Worm (Caenorhabditis elegans) whole organism, young adult: ENCODE measurements around the gene sek-3.

ENCODE experiments used
- B0336.3 ChIP-seq: fragments of 200-800 bp; sonication (Bioruptor generic); IDR thresholded peaks from 2 replicates; pipeline ENCODE4 v1.3.6; 2022; ENCODE audit warnings: missing genetic modification characterization, missing compliant biosample characterization
- F10E7.11 ChIP-seq: sonication (generic microtip); optimal IDR thresholded peaks from 2 replicates; lab custom pipeline; 2017; ENCODE audit warnings: mild to moderate bottlenecking, missing genetic modification characterization, moderate library complexity, missing compliant biosample characterization
- F33H1.4 ChIP-seq: fragments of 200-800 bp; sonication (Bioruptor generic); IDR thresholded peaks from 2 replicates; pipeline ENCODE4 v1.3.6; 2022; ENCODE audit warnings: missing genetic modification reagents, missing genetic modification characterization, missing compliant biosample characterization
- F49E8.2 ChIP-seq: sonication (generic microtip); optimal IDR thresholded peaks from 3 replicates; lab custom pipeline; 2017; ENCODE audit warnings: missing genetic modification characterization, mild to moderate bottlenecking, missing compliant biosample characterization, antibody characterized with exemption, moderate library complexity; ENCODE audit not compliant: insufficient read depth
- F52B5.7 ChIP-seq: sonication (generic microtip); optimal IDR thresholded peaks from 2 replicates; lab custom pipeline; 2016; ENCODE audit warnings: mild to moderate bottlenecking, missing genetic modification characterization, missing compliant biosample characterization
- T26A5.8 ChIP-seq: sonication (generic microtip); optimal IDR thresholded peaks from 2 replicates; lab custom pipeline; 2016; ENCODE audit warnings: missing genetic modification characterization, missing compliant biosample characterization
- Y56A3A.18 ChIP-seq: fragments of 200-800 bp; sonication (Bioruptor generic); IDR thresholded peaks from 2 replicates; pipeline ENCODE4 v1.3.6; 2022; ENCODE audit warnings: missing genetic modification reagents, missing genetic modification characterization, missing compliant biosample characterization
- Y79H2A.3 ChIP-seq: fragments of 200-800 bp; sonication (Bioruptor generic); conservative IDR thresholded peaks from 2 replicates; pipeline ENCODE4 v1.3.6; 2022; ENCODE audit warnings: missing genetic modification reagents, missing genetic modification characterization, missing compliant biosample characterization
- ZK185.1 ChIP-seq: sonication (generic microtip); optimal IDR thresholded peaks from 2 replicates; lab custom pipeline; 2016; ENCODE audit warnings: mild to moderate bottlenecking, missing genetic modification characterization, missing compliant biosample characterization; ENCODE audit not compliant: poor library complexity, severe bottlenecking
- attf-3 ChIP-seq: fragments of 200-800 bp; sonication (Bioruptor generic); conservative IDR thresholded peaks from 2 replicates; pipeline ENCODE4 v1.3.6; 2022; ENCODE audit warnings: missing genetic modification reagents, missing genetic modification characterization, missing compliant biosample characterization
- attf-6 ChIP-seq: fragments of 200-800 bp; sonication (Bioruptor generic); IDR thresholded peaks from 2 replicates; pipeline ENCODE4 v1.3.6; 2022; ENCODE audit warnings: missing genetic modification reagents, missing genetic modification characterization, missing compliant biosample characterization
- bed-1 ChIP-seq: fragments of 200-800 bp; sonication (Bioruptor generic); IDR thresholded peaks from 2 replicates; pipeline ENCODE4 v1.3.6; 2022; ENCODE audit warnings: missing genetic modification reagents, missing genetic modification characterization, missing compliant biosample characterization
- ccch-3 ChIP-seq: fragments of 200-800 bp; sonication (Bioruptor generic); optimal IDR thresholded peaks from 2 replicates; lab custom pipeline; 2018; ENCODE audit warnings: mild to moderate bottlenecking, missing genetic modification characterization, missing compliant biosample characterization
- cebp-2 ChIP-seq: fragments of 200-800 bp; sonication (Bioruptor generic); IDR thresholded peaks from 2 replicates; pipeline ENCODE4 v1.3.6; 2022; ENCODE audit warnings: missing genetic modification characterization, missing compliant biosample characterization
- dox-1 ChIP-seq: fragments of 200-800 bp; sonication (Bioruptor generic); IDR thresholded peaks from 2 replicates; pipeline ENCODE4 v1.3.6; 2022; ENCODE audit warnings: missing genetic modification reagents, missing genetic modification characterization, missing compliant biosample characterization
- dpl-1 ChIP-seq: fragments of 150-350 bp; optimal IDR thresholded peaks from 2 replicates; lab custom pipeline; 2014; ENCODE audit warnings: missing biosample characterization, missing genetic modification reagents, missing genetic modification characterization
- egl-18 ChIP-seq: fragments of 200-800 bp; sonication (Bioruptor generic); IDR thresholded peaks from 2 replicates; pipeline ENCODE4 v1.3.6; 2022; ENCODE audit warnings: missing genetic modification reagents, missing genetic modification characterization, missing compliant biosample characterization
- egl-44 ChIP-seq: fragments of 200-800 bp; sonication (Bioruptor generic); IDR thresholded peaks from 2 replicates; pipeline ENCODE4 v1.3.6; 2022; ENCODE audit warnings: missing genetic modification reagents, missing genetic modification characterization, missing compliant biosample characterization
- hlh-12 ChIP-seq: sonication (generic microtip); optimal IDR thresholded peaks from 2 replicates; lab custom pipeline; 2016; ENCODE audit warnings: missing genetic modification characterization, missing compliant biosample characterization
- hmg-1.2 ChIP-seq: fragments of 200-800 bp; sonication (Bioruptor generic); IDR thresholded peaks from 2 replicates; pipeline ENCODE4 v1.3.6; 2022; ENCODE audit warnings: missing genetic modification reagents, missing genetic modification characterization, missing compliant biosample characterization
- hrde-1 ChIP-seq: sonication (generic microtip); optimal IDR thresholded peaks from 2 replicates; lab custom pipeline; 2016; ENCODE audit warnings: missing genetic modification characterization, mild to moderate bottlenecking, missing compliant biosample characterization, moderate library complexity, missing genotype, missing genetic modification reagents, borderline replicate concordance
- lin-26 ChIP-seq: fragments of 200-800 bp; sonication (Bioruptor generic); IDR thresholded peaks from 2 replicates; pipeline ENCODE4 v1.3.6; 2022; ENCODE audit warnings: missing genetic modification reagents, missing genetic modification characterization, missing compliant biosample characterization
- lin-40 ChIP-seq: sonication (generic microtip); optimal IDR thresholded peaks from 2 replicates; lab custom pipeline; 2016; ENCODE audit warnings: missing genetic modification characterization, mild to moderate bottlenecking, missing compliant biosample characterization, missing genotype, missing genetic modification reagents
- lin-54 ChIP-seq: fragments of 200-800 bp; sonication (Bioruptor generic); optimal IDR thresholded peaks from 2 replicates; lab custom pipeline; 2018; ENCODE audit warnings: mild to moderate bottlenecking, missing genetic modification characterization, missing compliant biosample characterization
- lir-1 ChIP-seq: fragments of 200-800 bp; sonication (Bioruptor generic); conservative IDR thresholded peaks from 2 replicates; pipeline ENCODE4 v1.3.6; 2022; ENCODE audit warnings: missing genetic modification reagents, missing genetic modification characterization, missing compliant biosample characterization
- lsl-1 ChIP-seq: fragments of 200-800 bp; sonication (Bioruptor generic); optimal IDR thresholded peaks from 2 replicates; lab custom pipeline; 2018; ENCODE audit warnings: mild to moderate bottlenecking, missing genetic modification characterization, moderate library complexity, missing compliant biosample characterization
- mcd-1 ChIP-seq: fragments of 200-800 bp; sonication (Bioruptor generic); IDR thresholded peaks from 2 replicates; pipeline ENCODE4 v1.3.6; 2022; ENCODE audit warnings: missing genetic modification reagents, missing genetic modification characterization, missing compliant biosample characterization
- mel-28 ChIP-seq: sonication (generic microtip); optimal IDR thresholded peaks from 2 replicates; lab custom pipeline; 2016; ENCODE audit warnings: borderline replicate concordance, mild to moderate bottlenecking, missing genetic modification characterization, missing compliant biosample characterization
- nhr-120 ChIP-seq: fragments of 200-800 bp; sonication (Bioruptor generic); IDR thresholded peaks from 2 replicates; pipeline ENCODE4 v1.3.6; 2022; ENCODE audit warnings: missing genetic modification characterization, missing compliant biosample characterization
- nhr-90 ChIP-seq: sonication (generic microtip); optimal IDR thresholded peaks from 2 replicates; lab custom pipeline; 2016; ENCODE audit warnings: missing genotype, mild to moderate bottlenecking, missing genetic modification characterization, missing compliant biosample characterization
- sdz-38 ChIP-seq: sonication (generic microtip); optimal IDR thresholded peaks from 2 replicates; lab custom pipeline; 2016; ENCODE audit warnings: missing genotype, missing genetic modification characterization, missing compliant biosample characterization
- sea-2 ChIP-seq: fragments of 200-800 bp; sonication (Bioruptor generic); IDR thresholded peaks from 2 replicates; pipeline ENCODE4 v1.3.6; 2022; ENCODE audit warnings: missing genetic modification characterization, missing compliant biosample characterization
- snpc-1.3 ChIP-seq: sonication (generic microtip); optimal IDR thresholded peaks from 2 replicates; lab custom pipeline; 2017; ENCODE audit warnings: missing genetic modification characterization, mild to moderate bottlenecking, missing compliant biosample characterization, antibody characterized with exemption, moderate library complexity, missing genotype, missing genetic modification reagents; ENCODE audit not compliant: insufficient read depth
- somi-1 ChIP-seq: fragments of 200-800 bp; sonication (Bioruptor generic); optimal IDR thresholded peaks from 2 replicates; lab custom pipeline; 2018; ENCODE audit warnings: mild to moderate bottlenecking, missing genetic modification characterization, missing compliant biosample characterization
- sptf-2 ChIP-seq: fragments of 200-800 bp; sonication (Bioruptor generic); optimal IDR thresholded peaks from 2 replicates; lab custom pipeline; 2018; ENCODE audit warnings: mild to moderate bottlenecking, missing genetic modification characterization, missing compliant biosample characterization
- tbp1 ChIP-seq: fragments of 200-800 bp; sonication (Bioruptor generic); optimal IDR thresholded peaks from 2 replicates; lab custom pipeline; 2018; ENCODE audit warnings: mild to moderate bottlenecking, missing genetic modification characterization, missing compliant biosample characterization
- tbx-9 ChIP-seq: sonication (generic microtip); optimal IDR thresholded peaks from 2 replicates; lab custom pipeline; 2016; ENCODE audit warnings: borderline replicate concordance, missing genetic modification characterization, inconsistent platforms, missing compliant biosample characterization
- zfh-2 ChIP-seq: fragments of 200-800 bp; sonication (Bioruptor generic); conservative IDR thresholded peaks from 2 replicates; pipeline ENCODE4 v1.3.6; 2022; ENCODE audit warnings: missing genetic modification reagents, missing genetic modification characterization, missing compliant biosample characterization
- ztf-22 ChIP-seq: fragments of 200-800 bp; sonication (Bioruptor generic); optimal IDR thresholded peaks from 2 replicates; lab custom pipeline; 2018; ENCODE audit warnings: mild to moderate bottlenecking, missing genetic modification characterization, moderate library complexity, missing compliant biosample characterization
- ztf-28 ChIP-seq: fragments of 200-800 bp; sonication (Bioruptor generic); IDR thresholded peaks from 2 replicates; pipeline ENCODE4 v1.3.6; 2022; ENCODE audit warnings: missing genetic modification reagents, missing genetic modification characterization, missing compliant biosample characterization

Gene sek-3

ce11 chrX:4982009-4982625 is 35.6 kb upstream of the sek-3 start (continued):
- TF ChIP-seq lin-54 (GFP tag; lab: Kevin White, UChicago) (no peak), Y79H2A.3 (GFP tag; lab: Robert Waterston, UW) (no peak), ccch-3 (no peak), lsl-1 (no peak), ztf-22 (GFP tag; lab: Kevin White, UChicago) (no peak), attf-3 (no peak), cebp-2 (GFP tag; lab: Robert Waterston, UW) (no peak), snpc-1.3 (tag; lab: Kevin White, UChicago) (no peak), mel-28 (no peak), lin-26 (no peak), hrde-1 (tag; lab: Kevin White, UChicago) (no peak), zfh-2 (GFP tag; lab: Robert Waterston, UW) (peak; percentile 91), Y56A3A.18 (no peak), egl-44 (GFP tag; lab: Robert Waterston, UW) (no peak), sdz-38 (tag; lab: Kevin White, UChicago) (no peak), F33H1.4 (GFP tag; lab: Robert Waterston, UW) (no peak), egl-18 (GFP tag; lab: Robert Waterston, UW) (no peak), sea-2 (GFP tag; lab: Robert Waterston, UW) (no peak), F52B5.7 (tag; lab: Kevin White, UChicago) (no peak), sptf-2 (GFP tag; lab: Kevin White, UChicago) (no peak), hlh-12 (tag; lab: Kevin White, UChicago) (no peak), attf-6 (no peak), dpl-1 (no peak), hmg-1.2 (GFP tag; lab: Robert Waterston, UW) (no peak; the same call in 1 of the 2 replicates)

DNA sequence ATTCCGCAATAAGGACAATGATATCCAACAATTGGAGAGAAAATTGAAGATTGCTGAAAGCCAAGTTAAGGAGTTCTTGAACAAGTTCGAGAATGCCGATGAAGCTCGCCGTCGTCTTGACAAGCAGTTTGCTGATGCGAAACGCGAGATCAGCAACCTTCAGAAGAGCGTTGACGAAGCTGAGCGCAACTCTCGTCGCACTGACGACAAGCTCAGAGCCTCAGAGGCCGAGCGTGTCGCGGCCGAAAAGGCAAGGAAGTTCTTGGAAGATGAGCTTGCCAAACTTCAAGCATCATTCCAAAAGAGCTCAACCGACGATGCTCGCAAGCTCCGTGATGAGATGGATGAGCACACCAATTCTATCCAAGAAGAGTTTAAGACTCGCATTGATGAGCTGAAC is 31.3 kb upstream of the sek-3 start:
- TF ChIP-seq ZK185.1 (tag; lab: Kevin White, UChicago) (no peak), ztf-28 (GFP tag; lab: Robert Waterston, UW) (no peak), nhr-90 (tag; lab: Kevin White, UChicago) (no peak), dox-1 (GFP tag; lab: Robert Waterston, UW) (no peak), mcd-1 (GFP tag; lab: Robert Waterston, UW) (no peak), zfh-2 (GFP tag; lab: Robert Waterston, UW) (peak; percentile 58), egl-18 (GFP tag; lab: Robert Waterston, UW) (no peak), nhr-120 (no peak)

- TF ChIP-seq zfh-2 (GFP tag; lab: Robert Waterston, UW): peak; percentile 59; the same call in 1 of the 2 replicates
- TF ChIP-seq tbx-9 (tag; lab: Kevin White, UChicago): no peak
- TF ChIP-seq T26A5.8 (tag; lab: Kevin White, UChicago): no peak
- TF ChIP-seq hrde-1 (tag; lab: Kevin White, UChicago): no peak
Observed at ce11 chrX:4987617-4988016, 30.1 kb upstream of the sek-3 start.

DNA sequence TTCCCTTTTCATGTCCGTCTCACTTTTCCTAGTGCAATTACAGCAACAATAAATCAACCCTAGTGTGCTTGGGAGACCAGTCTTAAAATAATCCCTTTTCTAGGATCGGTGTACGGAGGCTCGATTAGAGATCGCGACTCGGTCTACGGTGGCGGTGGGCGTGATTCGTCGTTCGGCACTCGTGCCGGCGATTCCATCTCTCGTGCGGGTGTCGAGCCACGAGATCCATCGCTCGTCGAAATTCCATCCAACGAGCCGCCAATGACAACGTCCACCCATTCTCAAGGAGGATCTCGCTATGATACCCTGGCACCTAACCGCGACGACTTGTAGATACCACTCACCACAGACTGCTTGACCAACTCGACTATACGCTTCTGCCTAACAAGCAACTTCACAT is 25.2 kb upstream of the sek-3 start:
- 0 out of 2 replicates have a peak, but pooled peaks have one; percentile 4 for TF ChIP-seq bed-1
- TF ChIP-seq lin-40 (tag; lab: Kevin White, UChicago): no peak
- no peak for TF ChIP-seq tbp1
- TF ChIP-seq zfh-2 (GFP tag; lab: Robert Waterston, UW): peak; percentile 82
- no peak for TF ChIP-seq hrde-1 (tag; lab: Kevin White, UChicago)
- no peak for TF ChIP-seq lsl-1
- no peak for TF ChIP-seq B0336.3 (GFP tag; lab: Robert Waterston, UW)
- no peak for TF ChIP-seq lir-1 (GFP tag; lab: Robert Waterston, UW)
- no peak for TF ChIP-seq somi-1 (GFP tag; lab: Kevin White, UChicago)
- no peak for TF ChIP-seq F49E8.2 (tag; lab: Kevin White, UChicago)
- no peak for TF ChIP-seq F10E7.11 (tag; lab: Kevin White, UChicago)
- no peak for TF ChIP-seq snpc-1.3 (tag; lab: Kevin White, UChicago)
- no peak for TF ChIP-seq dpl-1
- TF ChIP-seq, all 124 proteins: peak for 2
